Worm (Caenorhabditis elegans): ENCODE data around the gene zip-10.

zip-10 gene

ce11 chrV:11660566-11660965 lies 10.0 kb upstream of the zip-10 start:
- no peak for TF ChIP-seq unc-62 (GFP tag; optimal IDR thresholded peaks at IDR 0.05)

ce11 chrV:11656469-11656868 lies 5.9 kb upstream of the zip-10 start:
- TF ChIP-seq unc-62 (GFP tag; optimal IDR thresholded peaks at IDR 0.05), result no peak

- no peak for TF ChIP-seq unc-62 (GFP tag; optimal IDR thresholded peaks at IDR 0.05)
Measured at ce11 chrV:11653095-11653494, 2.5 kb upstream of the zip-10 start.

- TF ChIP-seq unc-62 (GFP tag; optimal IDR thresholded peaks at IDR 0.05), result no peak
Measured at ce11 chrV:11649254-11649653, 1.3 kb downstream of the zip-10 start.

ce11 chrV:11648435-11648834 lies 2.1 kb downstream of the zip-10 start:
- TF ChIP-seq unc-62 (GFP tag; optimal IDR thresholded peaks at IDR 0.05), result no peak

- TF ChIP-seq unc-62 (GFP tag; optimal IDR thresholded peaks at IDR 0.05), result no peak
Measured at ce11 chrV:11647821-11648220, 2.7 kb downstream of the zip-10 start.

- no peak for TF ChIP-seq unc-62 (GFP tag; optimal IDR thresholded peaks at IDR 0.05)
Measured at ce11 chrV:11645244-11645643, 5.3 kb downstream of the zip-10 start, which contains the start of gene skp-1. Gene skp-1, plus strand, starts transcription at chrV:11645481.

ce11 chrV:11644166-11644565 lies 6.4 kb downstream of the zip-10 start, which contains the start of gene bir-1:
Gene bir-1, plus strand, starts transcription at chrV:11644477.
- TF ChIP-seq unc-62 (GFP tag; optimal IDR thresholded peaks at IDR 0.05), result no peak

ce11 chrV:11641298-11641787 lies 9.2 kb downstream of the zip-10 start:
- no peak for TF ChIP-seq unc-62 (GFP tag; optimal IDR thresholded peaks at IDR 0.05)

- no peak for TF ChIP-seq unc-62 (GFP tag; optimal IDR thresholded peaks at IDR 0.05)
Measured at ce11 chrV:11638634-11639117, 11.9 kb downstream of the zip-10 start.

- no peak for TF ChIP-seq unc-62 (GFP tag; optimal IDR thresholded peaks at IDR 0.05)
Measured at ce11 chrV:11637191-11637590, 13.4 kb downstream of the zip-10 start, which contains the start of gene sipa-1. Gene sipa-1, minus strand, starts transcription at chrV:11637291.

- no peak for TF ChIP-seq unc-62 (GFP tag; optimal IDR thresholded peaks at IDR 0.05)
Measured at ce11 chrV:11635587-11635986, 15.0 kb downstream of the zip-10 start.

ce11 chrV:11631128-11631527 lies 19.4 kb downstream of the zip-10 start:
- TF ChIP-seq unc-62 (GFP tag; optimal IDR thresholded peaks at IDR 0.05), result no peak

ce11 chrV:11629222-11630026 lies 21.1 kb downstream of the zip-10 start, which contains the start of gene F35B12.10:
Gene F35B12.10, minus strand, starts transcription at chrV:11629272.
- no peak for TF ChIP-seq unc-62 (GFP tag; optimal IDR thresholded peaks at IDR 0.05)

- no peak for TF ChIP-seq unc-62 (GFP tag; optimal IDR thresholded peaks at IDR 0.05)
Measured at ce11 chrV:11627837-11628236, 22.7 kb downstream of the zip-10 start.

- no peak for TF ChIP-seq unc-62 (GFP tag; optimal IDR thresholded peaks at IDR 0.05)
Measured at ce11 chrV:11624954-11625353, 25.6 kb downstream of the zip-10 start.

ce11 chrV:11621276-11621675 lies 29.3 kb downstream of the zip-10 start:
- no peak for TF ChIP-seq unc-62 (GFP tag; optimal IDR thresholded peaks at IDR 0.05)
